Worm (Caenorhabditis elegans) whole organism, young adult: ENCODE measurements around the gene znf-593.

Experiments
- B0035.1 ChIP-seq: sonication (generic microtip); optimal IDR thresholded peaks from 2 replicates; lab custom pipeline; 2016; ENCODE audit warnings: missing genetic modification characterization, mild to moderate bottlenecking, missing compliant biosample characterization, missing genotype, missing genetic modification reagents
- C17E4.6 ChIP-seq: fragments of 200-800 bp; sonication (Bioruptor generic); IDR thresholded peaks from 2 replicates; pipeline ENCODE4 v1.3.6; 2022; ENCODE audit warnings: missing genetic modification reagents, missing genetic modification characterization, missing compliant biosample characterization
- D2030.7 ChIP-seq: fragments of 200-800 bp; sonication (Bioruptor generic); IDR thresholded peaks from 2 replicates; pipeline ENCODE4 v1.3.6; 2022; ENCODE audit warnings: missing genetic modification reagents, missing genetic modification characterization, missing compliant biosample characterization
- F33H1.4 ChIP-seq: fragments of 200-800 bp; sonication (Bioruptor generic); IDR thresholded peaks from 2 replicates; pipeline ENCODE4 v1.3.6; 2022; ENCODE audit warnings: missing genetic modification reagents, missing genetic modification characterization, missing compliant biosample characterization
- F55B11.4 ChIP-seq: sonication (generic microtip); optimal IDR thresholded peaks from 2 replicates; lab custom pipeline; 2016; ENCODE audit warnings: missing compliant biosample characterization, missing genetic modification characterization, borderline replicate concordance; ENCODE audit not compliant: insufficient read depth
- F57A8.1 ChIP-seq: fragments of 200-800 bp; sonication (Bioruptor generic); optimal IDR thresholded peaks from 2 replicates; lab custom pipeline; 2018; ENCODE audit warnings: mild to moderate bottlenecking, missing genetic modification characterization, moderate library complexity, missing compliant biosample characterization
- T07F8.4 ChIP-seq: sonication (generic microtip); optimal IDR thresholded peaks from 2 replicates; lab custom pipeline; 2016; ENCODE audit warnings: mild to moderate bottlenecking, missing genetic modification characterization, moderate library complexity, missing compliant biosample characterization
- Y53F4B.3 ChIP-seq: fragments of 200-800 bp; sonication (Bioruptor generic); IDR thresholded peaks from 2 replicates; pipeline ENCODE4 v1.3.6; 2022; ENCODE audit warnings: missing genetic modification reagents, missing genetic modification characterization, missing compliant biosample characterization
- akir-1 ChIP-seq: fragments of 200-800 bp; sonication (Bioruptor generic); optimal IDR thresholded peaks from 2 replicates; lab custom pipeline; 2018; ENCODE audit warnings: mild to moderate bottlenecking, missing genetic modification characterization, moderate library complexity, missing compliant biosample characterization
- aptf-2 ChIP-seq: fragments of 200-800 bp; sonication (Bioruptor generic); conservative IDR thresholded peaks from 2 replicates; pipeline ENCODE4 v1.3.6; 2022; ENCODE audit warnings: missing genetic modification reagents, missing genetic modification characterization, missing compliant biosample characterization
- bed-1 ChIP-seq: fragments of 200-800 bp; sonication (Bioruptor generic); IDR thresholded peaks from 2 replicates; pipeline ENCODE4 v1.3.6; 2022; ENCODE audit warnings: missing genetic modification reagents, missing genetic modification characterization, missing compliant biosample characterization
- ccch-3 ChIP-seq: fragments of 200-800 bp; sonication (Bioruptor generic); optimal IDR thresholded peaks from 2 replicates; lab custom pipeline; 2018; ENCODE audit warnings: mild to moderate bottlenecking, missing genetic modification characterization, missing compliant biosample characterization
- cebp-1 ChIP-seq, 2 experiments: fragments of 200-800 bp in 1 of 2; sonication (Bioruptor generic) in 1 of 2; sonication (generic microtip) in 1 of 2; IDR thresholded peaks in 1 of 2; optimal IDR thresholded peaks in 1 of 2; 2 replicates each; pipeline versions ENCODE4 v1.3.6 to Lab custom; 2017 to 2022; ENCODE audit warnings: missing compliant biosample characterization in 2 of 2, missing genetic modification characterization in 2 of 2, mild to moderate bottlenecking in 1 of 2, missing genetic modification reagents in 1 of 2, moderate library complexity in 1 of 2
- cebp-2 ChIP-seq: fragments of 200-800 bp; sonication (Bioruptor generic); IDR thresholded peaks from 2 replicates; pipeline ENCODE4 v1.3.6; 2022; ENCODE audit warnings: missing genetic modification characterization, missing compliant biosample characterization
- ceh-27 ChIP-seq: fragments of 200-800 bp; sonication (Bioruptor generic); optimal IDR thresholded peaks from 2 replicates; lab custom pipeline; 2018; ENCODE audit warnings: mild to moderate bottlenecking, missing genetic modification characterization, moderate library complexity, missing compliant biosample characterization
- ceh-40 ChIP-seq: fragments of 200-800 bp; sonication (Bioruptor generic); IDR thresholded peaks from 2 replicates; pipeline ENCODE4 v1.3.6; 2022; ENCODE audit warnings: missing genetic modification characterization, missing compliant biosample characterization
- chd-7 ChIP-seq: sonication (generic microtip); optimal IDR thresholded peaks from 2 replicates; lab custom pipeline; 2016; ENCODE audit warnings: mild to moderate bottlenecking, missing genetic modification characterization, moderate library complexity, missing compliant biosample characterization
- die-1 ChIP-seq: sonication (generic microtip); optimal IDR thresholded peaks from 2 replicates; lab custom pipeline; 2016; ENCODE audit warnings: missing genotype, mild to moderate bottlenecking, missing genetic modification characterization, missing compliant biosample characterization
- egl-44 ChIP-seq: fragments of 200-800 bp; sonication (Bioruptor generic); IDR thresholded peaks from 2 replicates; pipeline ENCODE4 v1.3.6; 2022; ENCODE audit warnings: missing genetic modification reagents, missing genetic modification characterization, missing compliant biosample characterization
- ekl-4 ChIP-seq: fragments of 200-800 bp; sonication (Bioruptor generic); IDR thresholded peaks from 2 replicates; pipeline ENCODE4 v1.3.6; 2022; ENCODE audit warnings: missing genetic modification reagents, missing genetic modification characterization, missing compliant biosample characterization
- ets-4 ChIP-seq: fragments of 200-800 bp; sonication (Bioruptor generic); optimal IDR thresholded peaks from 2 replicates; lab custom pipeline; 2018; ENCODE audit warnings: mild to moderate bottlenecking, missing genetic modification characterization, missing compliant biosample characterization
- hlh-26 ChIP-seq: fragments of 200-800 bp; sonication (Bioruptor generic); conservative IDR thresholded peaks from 2 replicates; pipeline ENCODE4 v1.3.6; 2022; ENCODE audit warnings: missing genetic modification reagents, missing genetic modification characterization, missing compliant biosample characterization
- hmg-1.2 ChIP-seq: fragments of 200-800 bp; sonication (Bioruptor generic); IDR thresholded peaks from 2 replicates; pipeline ENCODE4 v1.3.6; 2022; ENCODE audit warnings: missing genetic modification reagents, missing genetic modification characterization, missing compliant biosample characterization
- lag-1 ChIP-seq: fragments of 200-800 bp; sonication (Bioruptor generic); IDR thresholded peaks from 2 replicates; pipeline ENCODE4 v1.3.6; 2022; ENCODE audit warnings: missing genetic modification reagents, missing genetic modification characterization, missing compliant biosample characterization
- let-607 ChIP-seq, 2 experiments: fragments of 200-800 bp in 1 of 2; sonication (Bioruptor generic) in 1 of 2; sonication (generic microtip) in 1 of 2; optimal IDR thresholded peaks; 2 replicates each; lab custom pipeline; 2016 to 2018; ENCODE audit warnings: mild to moderate bottlenecking in 2 of 2, missing compliant biosample characterization in 2 of 2, missing genetic modification characterization in 2 of 2, moderate library complexity in 2 of 2, missing genotype in 1 of 2
- lin-26 ChIP-seq: fragments of 200-800 bp; sonication (Bioruptor generic); IDR thresholded peaks from 2 replicates; pipeline ENCODE4 v1.3.6; 2022; ENCODE audit warnings: missing genetic modification reagents, missing genetic modification characterization, missing compliant biosample characterization
- lin-35 ChIP-seq, 3 experiments: fragments of 150-350 bp in 2 of 3; sonication (generic microtip) in 1 of 3; optimal IDR thresholded peaks; 2 replicates each; lab custom pipeline; 2014 to 2018; ENCODE audit warnings: missing biosample characterization in 3 of 3, missing genetic modification characterization in 3 of 3, missing genetic modification reagents in 3 of 3
- lin-40 ChIP-seq: sonication (generic microtip); optimal IDR thresholded peaks from 2 replicates; lab custom pipeline; 2016; ENCODE audit warnings: missing genetic modification characterization, mild to moderate bottlenecking, missing compliant biosample characterization, missing genotype, missing genetic modification reagents
- lir-1 ChIP-seq: fragments of 200-800 bp; sonication (Bioruptor generic); conservative IDR thresholded peaks from 2 replicates; pipeline ENCODE4 v1.3.6; 2022; ENCODE audit warnings: missing genetic modification reagents, missing genetic modification characterization, missing compliant biosample characterization
- lsy-27 ChIP-seq: sonication (generic microtip); optimal IDR thresholded peaks from 2 replicates; lab custom pipeline; 2017; ENCODE audit warnings: missing genetic modification characterization, mild to moderate bottlenecking, missing compliant biosample characterization, antibody characterized with exemption, missing genotype, borderline replicate concordance; ENCODE audit not compliant: insufficient read depth
- madf-8 ChIP-seq: fragments of 200-800 bp; sonication (Bioruptor generic); conservative IDR thresholded peaks from 2 replicates; pipeline ENCODE4 v1.3.6; 2022; ENCODE audit warnings: missing genetic modification reagents, missing genetic modification characterization, missing compliant biosample characterization
- mcd-1 ChIP-seq: fragments of 200-800 bp; sonication (Bioruptor generic); IDR thresholded peaks from 2 replicates; pipeline ENCODE4 v1.3.6; 2022; ENCODE audit warnings: missing genetic modification reagents, missing genetic modification characterization, missing compliant biosample characterization
- mxl-1 ChIP-seq: sonication (generic microtip); optimal IDR thresholded peaks from 2 replicates; lab custom pipeline; 2016; ENCODE audit warnings: missing genetic modification characterization, missing compliant biosample characterization
- nfyb-1 ChIP-seq: fragments of 200-800 bp; sonication (Bioruptor generic); IDR thresholded peaks from 2 replicates; pipeline ENCODE4 v1.3.6; 2022; ENCODE audit warnings: missing genetic modification reagents, missing genetic modification characterization, missing compliant biosample characterization
- nhr-120 ChIP-seq: fragments of 200-800 bp; sonication (Bioruptor generic); IDR thresholded peaks from 2 replicates; pipeline ENCODE4 v1.3.6; 2022; ENCODE audit warnings: missing genetic modification characterization, missing compliant biosample characterization
- rcor-1 ChIP-seq: fragments of 200-800 bp; sonication (Bioruptor generic); IDR thresholded peaks from 2 replicates; pipeline ENCODE4 v1.3.6; 2022; ENCODE audit warnings: missing genetic modification reagents, missing genetic modification characterization, missing compliant biosample characterization
- sea-2 ChIP-seq: fragments of 200-800 bp; sonication (Bioruptor generic); IDR thresholded peaks from 2 replicates; pipeline ENCODE4 v1.3.6; 2022; ENCODE audit warnings: missing genetic modification characterization, missing compliant biosample characterization
- snpc-3.4 ChIP-seq: sonication (generic microtip); optimal IDR thresholded peaks from 2 replicates; lab custom pipeline; 2017; ENCODE audit warnings: missing genetic modification characterization, mild to moderate bottlenecking, missing compliant biosample characterization, antibody characterized with exemption, moderate library complexity, missing genotype, missing genetic modification reagents
- zfh-2 ChIP-seq: fragments of 200-800 bp; sonication (Bioruptor generic); conservative IDR thresholded peaks from 2 replicates; pipeline ENCODE4 v1.3.6; 2022; ENCODE audit warnings: missing genetic modification reagents, missing genetic modification characterization, missing compliant biosample characterization

The znf-593 gene

ce11 chrIII:11942664-11943063 lies 24.1 kb upstream of the znf-593 start:
- TF ChIP-seq T07F8.4 (tag; lab: Kevin White, UChicago): no peak
- TF ChIP-seq akir-1: no peak
- no peak for TF ChIP-seq lsy-27 (tag; lab: Kevin White, UChicago)
- TF ChIP-seq cebp-1 (GFP tag; IDR thresholded peaks at IDR 0.05; lab: Robert Waterston, UW): no peak
- TF ChIP-seq cebp-1 (tag; optimal IDR thresholded peaks at IDR 0.05; lab: Kevin White, UChicago): no peak
- no peak for TF ChIP-seq cebp-2 (GFP tag; lab: Robert Waterston, UW)
- TF ChIP-seq lir-1 (GFP tag; lab: Robert Waterston, UW): no peak
- TF ChIP-seq D2030.7 (GFP tag; lab: Robert Waterston, UW): no peak
- TF ChIP-seq mxl-1 (tag; lab: Kevin White, UChicago): no peak
- TF ChIP-seq sea-2 (GFP tag; lab: Robert Waterston, UW): no peak
- no peak for TF ChIP-seq F55B11.4 (tag; lab: Kevin White, UChicago)
- 0 out of 2 replicates have a peak, but pooled peaks have one; percentile 9 for TF ChIP-seq hmg-1.2 (GFP tag; lab: Robert Waterston, UW)
- 0 out of 2 replicates have a peak, but pooled peaks have one; percentile 47 for TF ChIP-seq nfyb-1 (GFP tag; lab: Robert Waterston, UW)
- no peak for TF ChIP-seq ccch-3 (GFP tag; lab: Kevin White, UChicago)

DNA sequence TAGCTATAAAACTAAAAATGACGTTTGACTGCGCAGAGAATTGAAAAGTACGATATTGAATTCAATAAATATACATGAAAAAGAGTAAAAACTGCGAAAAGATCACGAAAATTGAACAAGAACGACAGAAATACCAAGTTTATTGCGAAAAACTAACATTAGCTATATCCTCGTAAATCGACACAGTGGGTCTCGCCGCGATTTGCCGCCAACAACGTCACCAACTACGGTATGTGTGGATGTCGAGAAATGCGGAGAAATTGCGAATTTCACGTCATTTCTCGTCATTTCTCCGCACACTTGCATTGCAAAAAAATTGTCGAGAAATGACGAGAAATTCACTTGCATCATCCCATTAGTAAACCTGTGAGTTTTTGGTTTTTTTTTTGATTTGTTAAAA lies 21.5 kb upstream of the znf-593 start:
- TF ChIP-seq F33H1.4: peak; percentile 69

DNA sequence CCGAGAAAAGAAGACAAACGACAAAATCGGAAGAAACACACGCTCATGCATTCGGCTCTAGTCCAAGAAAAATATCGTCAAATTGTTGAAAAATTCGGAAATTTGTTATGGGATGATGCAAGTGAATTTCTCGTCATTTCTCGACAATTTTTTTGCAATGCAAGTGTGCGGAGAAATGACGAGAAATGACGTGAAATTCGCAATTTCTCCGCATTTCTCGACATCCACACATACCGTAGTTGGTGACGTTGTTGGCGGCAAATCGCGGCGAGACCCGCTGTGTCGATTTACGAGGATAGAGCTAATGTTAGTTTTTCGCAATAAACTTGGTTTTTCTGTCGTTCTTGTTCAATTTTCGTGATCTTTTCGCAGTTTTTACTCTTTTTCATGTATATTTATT lies 20.7 kb upstream of the znf-593 start:
- peak; percentile 58; the same call in 1 of the 2 replicates for TF ChIP-seq F33H1.4

ce11 chrIII:11938525-11938924 lies 20.0 kb upstream of the znf-593 start:
- TF ChIP-seq rcor-1 (GFP tag; lab: Robert Waterston, UW) (no peak), ccch-3 (GFP tag; lab: Kevin White, UChicago) (no peak), F57A8.1 (GFP tag; lab: Kevin White, UChicago) (no peak), C17E4.6 (GFP tag; lab: Robert Waterston, UW) (no peak), Y53F4B.3 (GFP tag; lab: Robert Waterston, UW) (no peak), B0035.1 (tag; lab: Kevin White, UChicago) (no peak), hmg-1.2 (GFP tag; lab: Robert Waterston, UW) (no peak), aptf-2 (no peak), lag-1 (GFP tag; lab: Robert Waterston, UW) (no peak), snpc-3.4 (no peak), mcd-1 (GFP tag; lab: Robert Waterston, UW) (no peak), ekl-4 (no peak), hlh-26 (GFP tag; lab: Robert Waterston, UW) (no peak), ceh-27 (GFP tag; lab: Kevin White, UChicago) (no peak), ets-4 (GFP tag; lab: Kevin White, UChicago) (no peak), chd-7 (tag; lab: Kevin White, UChicago) (no peak), ceh-40 (GFP tag; lab: Robert Waterston, UW) (no peak), lin-26 (no peak), T07F8.4 (tag; lab: Kevin White, UChicago) (no peak), lin-40 (no peak)

DNA sequence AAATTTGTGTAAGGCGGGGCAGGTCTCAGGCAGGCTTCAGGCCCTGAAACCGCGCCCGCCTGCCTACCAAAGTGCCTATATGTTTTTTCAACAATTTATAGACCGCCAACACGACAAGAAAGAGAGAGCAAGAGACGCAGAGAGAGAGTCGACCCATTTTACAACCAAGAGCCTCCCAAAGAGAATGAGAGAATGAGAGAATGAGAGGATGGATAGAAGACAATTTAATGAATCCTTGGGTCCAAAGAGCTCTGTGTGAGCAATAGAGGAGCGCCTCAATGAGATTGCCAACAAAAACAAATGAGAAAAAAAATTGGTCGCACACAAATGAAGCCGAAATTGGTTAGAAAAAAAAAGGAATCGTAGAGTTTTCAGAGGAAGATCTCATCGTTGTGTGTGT lies 19.4 kb upstream of the znf-593 start:
- no peak for TF ChIP-seq lag-1 (GFP tag; lab: Robert Waterston, UW)
- TF ChIP-seq bed-1 (GFP tag; lab: Robert Waterston, UW): no peak
- no peak for TF ChIP-seq egl-44 (GFP tag; lab: Robert Waterston, UW)
- no peak for TF ChIP-seq lin-35 (GFP tag; optimal IDR thresholded peaks at IDR 0.05; lab: Kevin White, UChicago)
- TF ChIP-seq madf-8: no peak
- no peak for TF ChIP-seq let-607 (tag; optimal IDR thresholded peaks at IDR 0.05; lab: Kevin White, UChicago)
- TF ChIP-seq die-1 (tag; lab: Kevin White, UChicago): no peak
- TF ChIP-seq nhr-120 (GFP tag; lab: Robert Waterston, UW): no peak
- 0 out of 2 replicates have a peak, but pooled peaks have one; percentile 22 for TF ChIP-seq zfh-2 (GFP tag; lab: Robert Waterston, UW)
- TF ChIP-seq, all 124 proteins: peak for 1
